Worm (Caenorhabditis elegans) whole organism, L1 larva: ENCODE results near the gene scl-21.

ENCODE experiments used
- aha-1 ChIP-seq: fragments of 150-350 bp; optimal IDR thresholded peaks from 2 replicates; lab custom pipeline; 2014; ENCODE audit warnings: missing biosample characterization, missing genetic modification characterization
- alr-1 ChIP-seq: fragments of 200-800 bp; sonication (Bioruptor generic); optimal IDR thresholded peaks from 2 replicates; lab custom pipeline; 2018; ENCODE audit warnings: borderline replicate concordance, mild to moderate bottlenecking, missing genetic modification characterization, missing compliant biosample characterization
- aly-2 ChIP-seq: fragments of 150-350 bp; optimal IDR thresholded peaks from 2 replicates; lab custom pipeline; 2014; ENCODE audit warnings: missing biosample characterization, missing genetic modification characterization
- ama-1 ChIP-seq: fragments of 150-350 bp; optimal IDR thresholded peaks from 2 replicates; lab custom pipeline; 2014
- ceh-8 ChIP-seq: fragments of 200-800 bp; sonication (Bioruptor generic); optimal IDR thresholded peaks from 2 replicates; lab custom pipeline; 2018; ENCODE audit warnings: mild to moderate bottlenecking, missing genetic modification characterization, moderate library complexity, missing compliant biosample characterization
- ceh-82 ChIP-seq, 3 experiments: fragments of 150-350 bp in 1 of 3; sonication (generic microtip) in 2 of 3; optimal IDR thresholded peaks; 2 replicates each; lab custom pipeline; 2014 to 2017; ENCODE audit warnings: missing biosample characterization in 3 of 3, missing genetic modification characterization in 3 of 3
- ceh-88 ChIP-seq: fragments of 200-800 bp; sonication (Bioruptor generic); IDR thresholded peaks from 2 replicates; pipeline ENCODE4 v1.3.6; 2022; ENCODE audit warnings: missing genetic modification characterization, missing compliant biosample characterization
- ces-1 ChIP-seq: fragments of 150-350 bp; optimal IDR thresholded peaks from 2 replicates; lab custom pipeline; 2014; ENCODE audit warnings: missing biosample characterization, missing genetic modification reagents, missing genetic modification characterization
- dpl-1 ChIP-seq, 3 experiments: fragments of 150-350 bp in 2 of 3; sonication (generic microtip) in 1 of 3; optimal IDR thresholded peaks; 2 replicates each; lab custom pipeline; 2014 to 2017; ENCODE audit warnings: missing biosample characterization in 3 of 3, missing genetic modification characterization in 3 of 3, missing genetic modification reagents in 3 of 3
- dsc-1 ChIP-seq: sonication (generic microtip); optimal IDR thresholded peaks from 2 replicates; lab custom pipeline; 2016; ENCODE audit warnings: mild to moderate bottlenecking, missing genetic modification characterization, missing compliant biosample characterization
- efl-3 ChIP-seq: fragments of 200-800 bp; sonication (Bioruptor generic); optimal IDR thresholded peaks from 2 replicates; lab custom pipeline; 2018; ENCODE audit warnings: mild to moderate bottlenecking, missing genetic modification characterization, missing compliant biosample characterization
- egl-27 ChIP-seq, 2 experiments: fragments of 150-350 bp in 1 of 2; sonication (generic microtip); optimal IDR thresholded peaks; 3 replicates each; lab custom pipeline; 2017 to 2018; ENCODE audit warnings: missing biosample characterization in 2 of 2, missing genetic modification characterization in 2 of 2, missing genetic modification reagents in 2 of 2
- fkh-4 ChIP-seq: sonication (generic microtip); optimal IDR thresholded peaks from 2 replicates; lab custom pipeline; 2016; ENCODE audit warnings: missing compliant biosample characterization, missing genetic modification characterization, borderline replicate concordance
- grh-1 ChIP-seq: fragments of 200-800 bp; sonication (Bioruptor generic); IDR thresholded peaks from 2 replicates; pipeline ENCODE4 v1.3.6; 2022; ENCODE audit warnings: missing genetic modification reagents, missing genetic modification characterization, missing compliant biosample characterization
- hlh-4 ChIP-seq: sonication (generic microtip); optimal IDR thresholded peaks from 2 replicates; lab custom pipeline; 2016; ENCODE audit warnings: mild to moderate bottlenecking, missing genetic modification characterization, missing compliant biosample characterization
- hpl-2 ChIP-seq: fragments of 150-350 bp; optimal IDR thresholded peaks from 2 replicates; lab custom pipeline; 2014; ENCODE audit warnings: missing biosample characterization, missing genetic modification reagents, missing genetic modification characterization
- irx-1 ChIP-seq: sonication (generic microtip); optimal IDR thresholded peaks from 2 replicates; lab custom pipeline; 2016; ENCODE audit warnings: missing genetic modification characterization, missing compliant biosample characterization
- isw-1 ChIP-seq: fragments of 200-800 bp; sonication (Bioruptor generic); IDR thresholded peaks from 2 replicates; pipeline ENCODE4 v1.3.6; 2022; ENCODE audit warnings: missing genetic modification characterization, missing compliant biosample characterization
- jun-1 ChIP-seq: fragments of 150-350 bp; optimal IDR thresholded peaks from 2 replicates; lab custom pipeline; 2014; ENCODE audit warnings: missing biosample characterization, missing genetic modification reagents, missing genetic modification characterization
- lin-13 ChIP-seq: fragments of 150-350 bp; optimal IDR thresholded peaks from 2 replicates; lab custom pipeline; 2014; ENCODE audit warnings: missing biosample characterization, missing genetic modification reagents, missing genetic modification characterization
- lin-39 ChIP-seq: fragments of 150-350 bp; optimal IDR thresholded peaks from 2 replicates; lab custom pipeline; 2014; ENCODE audit warnings: missing biosample characterization, missing genetic modification reagents, missing genetic modification characterization
- lir-3 ChIP-seq: sonication (generic microtip); optimal IDR thresholded peaks from 2 replicates; lab custom pipeline; 2016; ENCODE audit warnings: mild to moderate bottlenecking, missing genetic modification characterization, moderate library complexity, missing compliant biosample characterization; ENCODE audit not compliant: poor library complexity
- mdl-1 ChIP-seq, 2 experiments: fragments of 150-350 bp; optimal IDR thresholded peaks; 2 replicates each; lab custom pipeline; 2014 to 2017; ENCODE audit warnings: missing biosample characterization in 2 of 2, missing genetic modification characterization in 2 of 2, inconsistent platforms in 1 of 2
- nhr-11 ChIP-seq: fragments of 150-350 bp; optimal IDR thresholded peaks from 2 replicates; lab custom pipeline; 2014; ENCODE audit warnings: missing biosample characterization, missing genetic modification characterization
- nhr-47 ChIP-seq: sonication (generic microtip); optimal IDR thresholded peaks from 2 replicates; lab custom pipeline; 2016; ENCODE audit warnings: mild to moderate bottlenecking, missing genetic modification characterization, moderate library complexity, missing compliant biosample characterization
- nhr-71 ChIP-seq: sonication (generic microtip); optimal IDR thresholded peaks from 2 replicates; lab custom pipeline; 2016; ENCODE audit warnings: mild to moderate bottlenecking, missing genetic modification characterization, moderate library complexity, missing compliant biosample characterization
- nhr-76 ChIP-seq: sonication (generic microtip); optimal IDR thresholded peaks from 2 replicates; lab custom pipeline; 2017; ENCODE audit warnings: missing biosample characterization, missing genetic modification characterization
- nhr-84 ChIP-seq: sonication (generic microtip); optimal IDR thresholded peaks from 2 replicates; lab custom pipeline; 2017; ENCODE audit warnings: missing biosample characterization, missing genetic modification characterization
- nhr-85 ChIP-seq: sonication (generic microtip); peaks from one replicate; lab custom pipeline; 2016; ENCODE audit warnings: missing genetic modification characterization, inconsistent platforms, missing compliant biosample characterization
- pag-3 ChIP-seq: sonication (generic microtip); optimal IDR thresholded peaks from 2 replicates; lab custom pipeline; 2017; ENCODE audit warnings: missing genetic modification characterization, mild to moderate bottlenecking, missing compliant biosample characterization, antibody characterized with exemption, borderline replicate concordance; ENCODE audit not compliant: insufficient read depth
- rnt-1 ChIP-seq: sonication (generic microtip); optimal IDR thresholded peaks from 2 replicates; lab custom pipeline; 2016; ENCODE audit warnings: mild to moderate bottlenecking, missing genetic modification characterization, moderate library complexity, missing compliant biosample characterization
- skn-1 ChIP-seq: fragments of 150-350 bp; optimal IDR thresholded peaks from 2 replicates; lab custom pipeline; 2014; ENCODE audit warnings: missing biosample characterization, missing genetic modification characterization
- snu-23 ChIP-seq: sonication (generic microtip); optimal IDR thresholded peaks from 2 replicates; lab custom pipeline; 2016; ENCODE audit warnings: missing genetic modification characterization, missing compliant biosample characterization
- sptf-1 ChIP-seq: fragments of 150-350 bp; optimal IDR thresholded peaks from 2 replicates; lab custom pipeline; 2014; ENCODE audit warnings: missing biosample characterization, missing genetic modification characterization
- sup-37 ChIP-seq: fragments of 200-800 bp; sonication (Bioruptor generic); optimal IDR thresholded peaks from 2 replicates; lab custom pipeline; 2018; ENCODE audit warnings: mild to moderate bottlenecking, missing genetic modification characterization, missing compliant biosample characterization
- tbx-2 ChIP-seq: sonication (generic microtip); optimal IDR thresholded peaks from 2 replicates; lab custom pipeline; 2016; ENCODE audit warnings: missing genetic modification characterization, missing compliant biosample characterization
- tlp-1 ChIP-seq: fragments of 150-350 bp; optimal IDR thresholded peaks from 2 replicates; lab custom pipeline; 2014; ENCODE audit warnings: missing biosample characterization, missing genetic modification characterization
- unc-30 ChIP-seq: sonication (generic microtip); optimal IDR thresholded peaks from 2 replicates; lab custom pipeline; 2017; ENCODE audit warnings: missing biosample characterization, missing genetic modification characterization
- unc-86 ChIP-seq: sonication (generic microtip); optimal IDR thresholded peaks from 2 replicates; lab custom pipeline; 2016; ENCODE audit warnings: missing genetic modification characterization, missing compliant biosample characterization
- unc-98 ChIP-seq: fragments of 200-800 bp; sonication (Bioruptor generic); IDR thresholded peaks from 2 replicates; pipeline ENCODE4 v1.3.6; 2022; ENCODE audit warnings: missing genetic modification characterization, missing compliant biosample characterization
- vab-15 ChIP-seq: sonication (generic microtip); optimal IDR thresholded peaks from 2 replicates; lab custom pipeline; 2017; ENCODE audit warnings: missing genotype, mild to moderate bottlenecking, missing genetic modification characterization, missing compliant biosample characterization
- xbp-1 ChIP-seq: sonication (generic microtip); optimal IDR thresholded peaks from 2 replicates; lab custom pipeline; 2016; ENCODE audit warnings: missing genetic modification characterization, missing compliant biosample characterization
- zip-4 ChIP-seq: fragments of 200-800 bp; sonication (Bioruptor generic); optimal IDR thresholded peaks from 2 replicates; lab custom pipeline; 2018; ENCODE audit warnings: mild to moderate bottlenecking, missing genetic modification characterization, moderate library complexity, missing compliant biosample characterization
- ztf-4 ChIP-seq: fragments of 150-350 bp; optimal IDR thresholded peaks from 2 replicates; lab custom pipeline; 2014; ENCODE audit warnings: missing biosample characterization, missing genetic modification characterization

The scl-21 gene

ce11 chrV:19501389-19501788, 5.9 kb upstream of the scl-21 start:
- TF ChIP-seq nhr-47 (no peak), zip-4 (GFP tag; lab: Kevin White, UChicago) (no peak), hpl-2 (GFP tag; lab: Kevin White, UChicago) (no peak), skn-1 (tag; lab: Kevin White, UChicago) (no peak), tlp-1 (tag; lab: Kevin White, UChicago) (no peak), vab-15 (tag; lab: Kevin White, UChicago) (no peak), nhr-85 (tag; lab: Kevin White, UChicago) (no peak), aha-1 (tag; lab: Kevin White, UChicago) (no peak), grh-1 (GFP tag; lab: Robert Waterston, UW) (no peak), sptf-1 (no peak), egl-27 (tag; optimal IDR thresholded peaks at IDR 0.05; lab: Kevin White, UChicago) (no peak), dpl-1 (GFP tag; optimal IDR thresholded peaks at IDR 0.05; lab: Kevin White, UChicago) (no peak)

ce11 chrV:19497087-19497486, 1.6 kb upstream of the scl-21 start:
- no peak for TF ChIP-seq snu-23 (GFP tag; lab: Kevin White, UChicago)
- no peak for TF ChIP-seq sptf-1
- no peak for TF ChIP-seq dpl-1 (GFP tag; optimal IDR thresholded peaks at IDR 0.05; lab: Kevin White, UChicago)
- no peak for TF ChIP-seq irx-1 (tag; lab: Kevin White, UChicago)
- no peak for TF ChIP-seq unc-98
- no peak for TF ChIP-seq ces-1
- TF ChIP-seq nhr-71, result no peak
- no peak for TF ChIP-seq nhr-85 (tag; lab: Kevin White, UChicago)
- TF ChIP-seq, all 84 proteins: peak for 0

- TF ChIP-seq fkh-4 (tag; lab: Kevin White, UChicago), result no peak
- no peak for TF ChIP-seq ces-1
- no peak for TF ChIP-seq pag-3 (tag; lab: Kevin White, UChicago)
- TF ChIP-seq lin-13 (GFP tag; lab: Kevin White, UChicago), result no peak
- TF ChIP-seq ztf-4 (tag; lab: Kevin White, UChicago), result no peak
- no peak for TF ChIP-seq sup-37 (GFP tag; lab: Kevin White, UChicago)
- no peak for TF ChIP-seq hlh-4 (tag; lab: Kevin White, UChicago)
- no peak for TF ChIP-seq ceh-88 (GFP tag; lab: Robert Waterston, UW)
- no peak for TF ChIP-seq rnt-1 (tag; lab: Kevin White, UChicago)
- no peak for TF ChIP-seq unc-30
- TF ChIP-seq mdl-1 (tag; optimal IDR thresholded peaks at IDR 0.05; lab: Kevin White, UChicago), result no peak
- no peak for TF ChIP-seq ceh-82 (tag; optimal IDR thresholded peaks at IDR 0.05; lab: Kevin White, UChicago)
- TF ChIP-seq snu-23 (GFP tag; lab: Kevin White, UChicago), result no peak
- TF ChIP-seq lir-3 (tag; lab: Kevin White, UChicago), result no peak
- TF ChIP-seq isw-1 (GFP tag; lab: Robert Waterston, UW), result no peak
- no peak for TF ChIP-seq efl-3
- no peak for TF ChIP-seq unc-98
- no peak for TF ChIP-seq ceh-8 (GFP tag; lab: Kevin White, UChicago)
- TF ChIP-seq dsc-1 (tag; lab: Kevin White, UChicago), result no peak
- no peak for TF ChIP-seq nhr-47
Measured at ce11 chrV:19495145-19495544, 342 bp downstream of the scl-21 start.

- TF ChIP-seq ceh-82 (tag; optimal IDR thresholded peaks at IDR 0.05; lab: Kevin White, UChicago) (no peak), alr-1 (tag; lab: Kevin White, UChicago) (no peak), ama-1 (lab: Kevin White, UChicago) (no peak), unc-98 (no peak), unc-30 (no peak), tbx-2 (tag; lab: Kevin White, UChicago) (no peak), unc-86 (tag; lab: Kevin White, UChicago) (no peak), lin-39 (tag; lab: Kevin White, UChicago) (no peak), fkh-4 (tag; lab: Kevin White, UChicago) (no peak), hpl-2 (GFP tag; lab: Kevin White, UChicago) (no peak), jun-1 (tag; lab: Kevin White, UChicago) (no peak), aly-2 (tag; lab: Kevin White, UChicago) (no peak), nhr-76 (no peak), nhr-11 (tag; lab: Kevin White, UChicago) (no peak), nhr-71 (no peak), vab-15 (tag; lab: Kevin White, UChicago) (no peak), xbp-1 (no peak), nhr-84 (no peak)
- TF ChIP-seq, all 84 proteins: peak for 0
Measured at ce11 chrV:19491302-19491701, 4.2 kb downstream of the scl-21 start, which contains the start of gene Y43F8B.29. Y43F8B.29 (plus strand) TSS chrV:19491602.
